Worm (Caenorhabditis elegans): ENCODE data around the gene ZK1127.4.

The ZK1127.4 gene

DNA sequence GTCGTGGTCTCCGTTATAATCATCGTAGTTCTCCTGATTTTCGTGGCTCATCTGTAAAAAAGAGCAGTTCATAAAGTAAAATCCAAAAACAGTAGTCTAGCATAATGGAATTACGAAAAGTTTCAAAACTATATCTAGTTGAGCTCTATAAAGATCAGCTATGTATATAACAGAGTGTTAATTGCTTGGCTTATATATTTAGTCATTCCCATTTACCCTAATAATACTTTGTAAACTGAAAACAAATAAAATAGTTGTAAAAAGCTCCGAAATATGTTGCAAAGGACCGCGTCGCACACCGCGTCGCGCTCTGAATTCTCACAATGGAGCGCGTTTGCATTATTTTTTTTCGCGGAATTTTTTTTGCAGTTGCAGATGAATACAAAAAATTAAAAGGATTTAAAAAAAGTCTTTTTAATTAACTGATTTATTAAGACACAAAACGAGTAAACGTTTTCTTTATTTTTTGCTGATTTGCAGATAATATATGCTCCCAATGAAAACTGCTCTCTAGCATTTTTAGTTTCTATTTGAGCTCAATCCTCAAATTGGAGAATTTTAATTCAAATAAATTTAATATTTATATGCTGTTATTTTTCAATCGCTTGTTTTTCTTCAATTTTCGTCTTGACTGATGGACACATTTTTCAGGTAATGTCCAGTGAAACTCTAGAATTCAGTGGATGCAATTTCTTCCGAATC, 3.6 kb upstream of the ZK1127.4 start, which contains the start of the genes tcer-1 and ZK1127.5:
Gene tcer-1, minus strand, starts transcription at position 51 of the 702 bp plus-strand sequence.
Gene ZK1127.5, plus strand, starts transcription at position 652 of the 702 bp plus-strand sequence.
- TF ChIP-seq ref-1 (GFP tag; conservative IDR thresholded peaks at IDR 0.05): no peak

DNA sequence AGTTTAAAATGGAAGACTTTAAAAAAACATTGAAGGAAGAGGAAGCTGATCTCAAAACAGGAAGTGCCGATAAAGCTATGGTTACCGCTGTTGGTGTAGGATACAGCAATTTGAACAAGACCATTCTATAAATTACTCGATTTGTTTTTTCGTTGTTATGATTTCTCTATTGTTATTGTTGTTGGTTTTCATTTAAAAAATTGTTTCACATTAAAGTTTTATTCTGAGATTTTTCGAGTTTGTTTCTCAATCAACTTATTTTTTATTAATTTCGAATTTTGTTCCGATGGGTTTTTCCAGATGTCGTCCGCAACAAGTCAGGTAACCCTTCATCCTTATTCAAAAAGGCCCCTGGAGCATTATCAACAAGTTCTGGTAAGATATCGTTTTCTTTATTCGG, 2.0 kb upstream of the ZK1127.4 start, which contains the start of gene ZK1127.12:
Gene ZK1127.12, plus strand, starts transcription at position 301 of the 400 bp plus-strand sequence.
- no peak for TF ChIP-seq cog-1 (tag; optimal IDR thresholded peaks at IDR 0.05)
- TF ChIP-seq ztf-29 (GFP tag; IDR thresholded peaks at IDR 0.05): no peak
- no peak for TF ChIP-seq klf-2 (GFP tag; conservative IDR thresholded peaks at IDR 0.05)
- no peak for TF ChIP-seq ztf-23 (GFP tag; IDR thresholded peaks at IDR 0.05)
- TF ChIP-seq flt-1 (GFP tag; IDR thresholded peaks at IDR 0.05): no peak
- no peak for TF ChIP-seq tab-1 (GFP tag; IDR thresholded peaks at IDR 0.05)
- TF ChIP-seq T22C8.4 (GFP tag; IDR thresholded peaks at IDR 0.05): no peak
- TF ChIP-seq med-1 (GFP tag; optimal IDR thresholded peaks at IDR 0.05; ENCODE audit: insufficient read depth): no peak
- TF ChIP-seq ref-1 (GFP tag; conservative IDR thresholded peaks at IDR 0.05): no peak

DNA sequence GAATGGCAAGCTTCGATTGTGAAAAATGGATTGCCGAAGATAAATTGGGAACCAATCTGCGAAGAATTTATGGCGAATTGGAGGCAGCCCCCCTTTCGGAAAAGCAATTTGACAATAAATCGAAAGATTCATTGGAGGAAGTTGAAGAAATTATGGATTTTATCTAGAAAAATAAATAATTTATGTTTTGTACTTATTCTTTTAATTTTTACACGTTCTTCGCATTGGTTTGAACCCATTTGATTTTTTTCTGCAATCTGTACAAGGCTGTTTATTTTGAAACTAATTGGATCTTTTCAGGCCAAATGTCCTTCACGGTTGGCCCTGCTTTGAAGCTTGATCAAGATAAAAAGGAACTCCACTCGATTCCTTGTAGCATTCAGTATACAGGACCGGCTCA, 748 bp upstream of the ZK1127.4 start, which contains the start of gene ZK1127.13:
Gene ZK1127.13, plus strand, starts transcription at position 301 of the 400 bp plus-strand sequence.
- TF ChIP-seq T22C8.4 (GFP tag; IDR thresholded peaks at IDR 0.05) (no peak), flt-1 (GFP tag; IDR thresholded peaks at IDR 0.05) (no peak), ztf-29 (GFP tag; IDR thresholded peaks at IDR 0.05) (no peak), ztf-23 (GFP tag; IDR thresholded peaks at IDR 0.05) (no peak)

DNA sequence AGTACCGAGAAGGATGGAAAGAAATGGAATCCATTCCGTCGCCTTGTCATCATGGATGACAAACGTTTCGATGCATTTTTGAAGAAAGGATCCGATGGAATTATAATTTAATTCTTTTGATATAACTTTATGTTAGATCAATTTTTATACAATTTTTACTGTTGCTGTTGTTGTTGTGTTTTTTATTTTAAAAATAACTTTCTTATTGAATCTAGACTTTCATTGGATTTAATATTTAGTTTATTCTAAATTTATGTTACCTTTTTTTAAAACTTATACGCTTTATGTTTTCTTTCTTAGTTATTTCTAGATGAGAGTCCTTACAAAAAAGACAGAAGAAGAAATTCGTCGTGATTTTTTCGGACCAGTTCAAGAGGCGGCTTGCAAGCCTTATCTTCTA, 1.2 kb downstream of the ZK1127.4 start, which contains the start of gene ZK1127.3:
Gene ZK1127.3, plus strand, starts transcription at position 301 of the 400 bp plus-strand sequence.
- TF ChIP-seq ztf-29 (GFP tag; IDR thresholded peaks at IDR 0.05) (no peak), flt-1 (GFP tag; IDR thresholded peaks at IDR 0.05) (no peak), med-1 (GFP tag; optimal IDR thresholded peaks at IDR 0.05; ENCODE audit: insufficient read depth) (no peak), klf-2 (GFP tag; conservative IDR thresholded peaks at IDR 0.05) (no peak), ztf-23 (GFP tag; IDR thresholded peaks at IDR 0.05) (no peak)

DNA sequence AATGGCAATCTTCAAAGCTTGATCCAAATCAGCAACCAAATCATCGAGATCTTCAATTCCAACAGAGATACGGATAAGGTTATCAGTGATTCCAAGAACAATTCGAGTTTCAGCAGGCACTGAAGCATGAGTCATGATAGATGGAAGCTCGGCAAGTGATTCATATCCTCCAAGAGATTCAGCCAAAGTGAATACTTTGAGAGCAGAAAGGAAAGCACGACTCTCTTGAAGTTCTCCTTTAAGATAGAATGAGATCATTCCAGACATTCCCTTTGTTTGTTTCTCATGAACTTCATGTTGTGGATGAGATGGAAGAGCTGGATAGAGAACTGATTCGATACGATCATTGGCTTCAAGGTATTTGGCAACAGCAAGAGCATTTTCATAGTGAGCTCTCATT, 2.6 kb downstream of the ZK1127.4 start:
- TF ChIP-seq med-1 (GFP tag; optimal IDR thresholded peaks at IDR 0.05; ENCODE audit: insufficient read depth) (no peak), tab-1 (GFP tag; IDR thresholded peaks at IDR 0.05) (no peak)

DNA sequence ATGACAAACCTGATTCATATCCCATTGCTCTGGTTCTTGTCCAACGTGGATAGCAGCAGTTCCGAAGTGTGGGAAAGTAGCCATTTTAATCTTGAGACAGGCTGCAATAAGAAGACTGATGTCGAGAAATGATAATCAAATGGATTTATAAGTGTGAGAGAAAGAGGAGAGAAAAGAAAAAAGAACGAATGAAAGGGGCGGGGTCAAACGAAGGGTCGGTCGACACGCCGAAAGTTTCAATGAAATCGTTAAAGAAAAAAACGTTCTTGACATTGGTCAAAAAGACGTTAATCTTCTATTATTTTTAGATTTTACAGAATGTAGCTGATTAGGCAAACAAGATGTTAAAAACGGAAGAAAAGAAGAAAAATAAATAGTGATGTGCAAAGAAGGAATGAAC, 4.1 kb downstream of the ZK1127.4 start, which contains the start of gene cth-2:
Gene cth-2, minus strand, starts transcription at position 101 of the 400 bp plus-strand sequence.
- TF ChIP-seq klf-2 (GFP tag; conservative IDR thresholded peaks at IDR 0.05) (no peak), ztf-29 (GFP tag; IDR thresholded peaks at IDR 0.05) (no peak), med-1 (GFP tag; optimal IDR thresholded peaks at IDR 0.05; ENCODE audit: insufficient read depth) (no peak), ztf-23 (GFP tag; IDR thresholded peaks at IDR 0.05) (no peak), ref-1 (GFP tag; conservative IDR thresholded peaks at IDR 0.05) (no peak), cog-1 (tag; optimal IDR thresholded peaks at IDR 0.05) (no peak), tab-1 (GFP tag; IDR thresholded peaks at IDR 0.05) (no peak), T22C8.4 (GFP tag; IDR thresholded peaks at IDR 0.05) (no peak), flt-1 (GFP tag; IDR thresholded peaks at IDR 0.05) (no peak)

DNA sequence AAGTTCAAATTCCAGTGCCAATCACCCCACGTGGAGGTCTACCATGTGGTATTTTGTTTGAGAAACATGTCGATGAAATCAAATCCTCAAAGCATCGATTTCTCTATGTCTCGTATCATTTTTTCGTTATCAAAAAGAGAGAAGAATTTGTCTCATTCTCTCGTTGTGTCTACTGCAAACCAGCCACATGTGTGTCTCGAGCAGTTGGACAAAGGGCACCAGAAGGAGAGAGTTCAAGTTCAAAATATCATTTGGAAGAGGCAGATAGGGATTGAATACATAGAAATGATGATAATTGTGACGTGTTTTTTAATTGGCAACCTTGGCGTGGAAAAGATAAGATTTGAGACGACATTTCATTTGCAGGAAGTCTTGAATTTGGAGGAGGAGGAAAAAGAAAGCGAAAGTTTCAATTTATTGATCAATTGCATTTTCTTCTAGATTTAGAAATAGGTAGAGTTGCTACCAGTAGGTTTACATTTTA, 5.6 kb downstream of the ZK1127.4 start:
- TF ChIP-seq med-1 (GFP tag; optimal IDR thresholded peaks at IDR 0.05; ENCODE audit: insufficient read depth) (no peak), ref-1 (GFP tag; conservative IDR thresholded peaks at IDR 0.05) (no peak), klf-2 (GFP tag; conservative IDR thresholded peaks at IDR 0.05) (no peak), flt-1 (GFP tag; IDR thresholded peaks at IDR 0.05) (no peak), ztf-23 (GFP tag; IDR thresholded peaks at IDR 0.05) (no peak), cog-1 (tag; optimal IDR thresholded peaks at IDR 0.05) (no peak), tab-1 (GFP tag; IDR thresholded peaks at IDR 0.05) (no peak), ztf-29 (GFP tag; IDR thresholded peaks at IDR 0.05) (no peak), T22C8.4 (GFP tag; IDR thresholded peaks at IDR 0.05) (no peak)

DNA sequence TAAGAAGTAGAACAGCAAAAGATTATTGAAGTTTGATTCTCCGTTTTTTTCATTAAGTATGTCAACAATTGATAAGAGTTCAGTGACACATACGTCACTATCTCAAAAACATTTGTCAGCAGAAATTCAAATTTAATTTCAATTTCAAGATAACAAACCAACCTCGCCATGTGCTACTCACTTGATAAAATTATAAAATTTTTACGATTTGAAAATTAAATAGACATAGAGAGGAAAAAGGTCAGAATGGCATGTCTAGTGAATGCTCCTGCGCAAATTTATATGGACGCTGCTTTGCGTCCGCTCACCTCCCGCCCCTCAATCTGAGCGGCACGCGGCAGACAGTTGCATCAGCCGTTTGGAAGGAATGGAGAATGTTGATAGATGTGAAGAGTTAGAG, 6.5 kb downstream of the ZK1127.4 start:
- TF ChIP-seq klf-2 (GFP tag; conservative IDR thresholded peaks at IDR 0.05) (no peak), flt-1 (GFP tag; IDR thresholded peaks at IDR 0.05) (no peak), cog-1 (tag; optimal IDR thresholded peaks at IDR 0.05) (no peak), tab-1 (GFP tag; IDR thresholded peaks at IDR 0.05) (no peak), med-1 (GFP tag; optimal IDR thresholded peaks at IDR 0.05; ENCODE audit: insufficient read depth) (no peak), ztf-29 (GFP tag; IDR thresholded peaks at IDR 0.05) (no peak), ref-1 (GFP tag; conservative IDR thresholded peaks at IDR 0.05) (no peak), ztf-23 (GFP tag; IDR thresholded peaks at IDR 0.05) (no peak), T22C8.4 (GFP tag; IDR thresholded peaks at IDR 0.05) (no peak)

DNA sequence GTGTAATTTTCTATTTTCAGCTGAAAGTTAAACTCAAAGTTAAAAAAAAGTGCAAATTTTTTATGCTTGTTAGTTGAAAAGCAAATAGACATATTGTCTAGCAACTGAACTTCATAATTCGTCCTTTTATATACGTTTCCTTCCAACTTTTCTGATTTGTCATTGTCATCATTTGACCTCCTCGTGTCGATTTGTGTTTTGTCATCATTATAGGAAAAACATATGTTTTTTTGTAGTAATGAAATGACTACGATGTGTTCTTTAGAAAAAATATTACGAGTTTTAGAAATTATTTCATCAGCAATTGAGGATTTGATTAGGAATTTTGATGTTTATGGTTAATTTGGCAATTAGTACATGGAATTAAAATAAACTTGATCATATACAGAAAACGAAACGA, 7.0 kb downstream of the ZK1127.4 start:
- TF ChIP-seq ztf-23 (GFP tag; IDR thresholded peaks at IDR 0.05): no peak
- TF ChIP-seq med-1 (GFP tag; optimal IDR thresholded peaks at IDR 0.05; ENCODE audit: insufficient read depth): no peak
- TF ChIP-seq klf-2 (GFP tag; conservative IDR thresholded peaks at IDR 0.05): no peak
- no peak for TF ChIP-seq T22C8.4 (GFP tag; IDR thresholded peaks at IDR 0.05)
- no peak for TF ChIP-seq ztf-29 (GFP tag; IDR thresholded peaks at IDR 0.05)
- no peak for TF ChIP-seq cog-1 (tag; optimal IDR thresholded peaks at IDR 0.05)
- no peak for TF ChIP-seq ref-1 (GFP tag; conservative IDR thresholded peaks at IDR 0.05)
- no peak for TF ChIP-seq flt-1 (GFP tag; IDR thresholded peaks at IDR 0.05)
- no peak for TF ChIP-seq tab-1 (GFP tag; IDR thresholded peaks at IDR 0.05)

DNA sequence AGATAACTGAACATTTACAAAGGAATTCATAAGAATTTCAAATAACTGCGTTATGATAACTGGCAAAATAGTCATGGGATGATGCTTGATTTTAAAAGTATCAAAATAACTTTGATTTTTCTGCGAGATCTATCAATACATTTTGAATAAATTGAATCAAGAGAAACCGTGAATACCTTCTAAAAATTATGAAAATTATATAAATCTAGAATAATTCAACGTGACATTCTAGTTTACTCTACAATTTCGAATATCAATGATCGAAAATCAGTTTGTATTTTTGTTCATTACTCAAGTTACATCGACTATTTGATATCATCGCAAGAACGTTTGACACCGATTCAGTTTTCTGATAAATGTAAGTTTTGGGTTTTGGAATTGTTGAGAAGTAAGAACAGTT, 8.0 kb downstream of the ZK1127.4 start, which contains the start of gene acs-6:
Gene acs-6, plus strand, starts transcription at position 301 of the 400 bp plus-strand sequence.
- no peak for TF ChIP-seq cog-1 (tag; optimal IDR thresholded peaks at IDR 0.05)
- no peak for TF ChIP-seq med-1 (GFP tag; optimal IDR thresholded peaks at IDR 0.05; ENCODE audit: insufficient read depth)
- TF ChIP-seq ztf-23 (GFP tag; IDR thresholded peaks at IDR 0.05): no peak
- no peak for TF ChIP-seq ref-1 (GFP tag; conservative IDR thresholded peaks at IDR 0.05)
- no peak for TF ChIP-seq flt-1 (GFP tag; IDR thresholded peaks at IDR 0.05)
- TF ChIP-seq ztf-29 (GFP tag; IDR thresholded peaks at IDR 0.05): no peak
- no peak for TF ChIP-seq tab-1 (GFP tag; IDR thresholded peaks at IDR 0.05)
- no peak for TF ChIP-seq T22C8.4 (GFP tag; IDR thresholded peaks at IDR 0.05)
